Worm (Caenorhabditis elegans): ENCODE data around the gene B0353.1.

The B0353.1 gene

DNA sequence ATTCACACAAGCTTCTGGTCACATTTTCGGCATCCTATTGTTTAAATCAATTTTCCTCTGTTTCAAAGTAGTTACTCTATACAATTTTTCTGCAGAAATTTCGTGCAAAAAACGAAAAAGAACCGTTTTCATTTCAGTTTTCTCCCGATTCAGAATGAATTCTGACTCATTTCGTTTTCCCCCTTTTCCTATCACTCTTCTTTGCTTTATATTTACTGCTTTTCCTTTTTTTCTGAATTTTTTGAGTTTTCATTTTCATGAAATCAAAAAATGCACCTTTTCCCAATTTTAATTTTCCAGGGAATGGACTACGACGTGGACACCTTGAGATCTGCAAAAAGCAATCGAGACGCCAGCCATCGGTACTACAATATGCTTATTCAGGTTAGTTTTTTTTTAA is at the start of gene B0353.1:
TSS of gene B0353.1 (plus strand) at position 301 of the 400 bp plus-strand sequence.
- no peak for TF ChIP-seq ztf-3 (GFP tag; optimal IDR thresholded peaks at IDR 0.05)
- no peak for TF ChIP-seq nhr-90 (tag; optimal IDR thresholded peaks at IDR 0.05)
- TF ChIP-seq madf-6 (GFP tag; IDR thresholded peaks at IDR 0.05), result no peak
- TF ChIP-seq F57A8.1 (GFP tag; optimal IDR thresholded peaks at IDR 0.05), result no peak
- TF ChIP-seq repo-1 (tag; optimal IDR thresholded peaks at IDR 0.05), result no peak
- TF ChIP-seq lin-26 (GFP tag; IDR thresholded peaks at IDR 0.05), result no peak
- TF ChIP-seq nhr-27 (tag; optimal IDR thresholded peaks at IDR 0.05), result no peak
- no peak for TF ChIP-seq F10E7.11 (tag; optimal IDR thresholded peaks at IDR 0.05)

DNA sequence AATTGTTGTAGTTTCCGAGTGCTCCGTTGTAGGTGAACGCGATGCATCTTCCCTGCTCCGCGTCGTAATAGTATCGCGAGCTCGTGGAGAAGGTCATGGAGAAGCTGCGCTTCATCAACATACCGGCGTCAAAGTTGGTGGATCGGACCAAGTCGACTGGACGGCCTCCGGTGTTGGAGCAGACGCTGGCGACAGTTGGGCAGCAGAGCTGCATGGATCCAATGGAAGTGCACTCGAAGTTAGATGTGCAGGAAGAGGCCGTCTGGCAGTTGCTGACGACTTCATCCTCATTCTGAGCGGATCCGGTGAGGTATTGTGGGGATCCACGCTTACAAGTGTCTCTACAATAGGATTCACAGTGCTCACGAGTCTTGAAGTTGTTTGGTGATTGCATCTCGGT is 46.7 kb upstream of the B0353.1 start:
- no peak for TF ChIP-seq lin-54 (GFP tag; optimal IDR thresholded peaks at IDR 0.05)
- TF ChIP-seq nhr-27 (tag; optimal IDR thresholded peaks at IDR 0.05), result no peak
- TF ChIP-seq nfyb-1 (GFP tag; IDR thresholded peaks at IDR 0.05), result no peak
- TF ChIP-seq nhr-90 (tag; optimal IDR thresholded peaks at IDR 0.05), result no peak
- TF ChIP-seq zfh-2 (GFP tag; conservative IDR thresholded peaks at IDR 0.05), result peak; percentile 62
- no peak for TF ChIP-seq madf-8 (GFP tag; conservative IDR thresholded peaks at IDR 0.05)
- TF ChIP-seq ztf-3 (GFP tag; optimal IDR thresholded peaks at IDR 0.05), result no peak
- TF ChIP-seq cebp-2 (GFP tag; IDR thresholded peaks at IDR 0.05), result no peak
- TF ChIP-seq lin-40 (tag; optimal IDR thresholded peaks at IDR 0.05), result no peak
- no peak for TF ChIP-seq pha-4 (tag; optimal IDR thresholded peaks at IDR 0.05)
- no peak for TF ChIP-seq Y95B8A.8 (GFP tag; IDR thresholded peaks at IDR 0.05)
- no peak for TF ChIP-seq mel-28 (tag; optimal IDR thresholded peaks at IDR 0.05; ENCODE audit: borderline replicate concordance)
- no peak for TF ChIP-seq hlh-26 (GFP tag; conservative IDR thresholded peaks at IDR 0.05)
- no peak for TF ChIP-seq akir-1 (GFP tag; optimal IDR thresholded peaks at IDR 0.05)
- 0 out of 2 replicates have a peak, but pooled peaks have one; percentile 36 for TF ChIP-seq madf-3 (GFP tag; IDR thresholded peaks at IDR 0.05)
- no peak for TF ChIP-seq nfya-1 (tag; optimal IDR thresholded peaks at IDR 0.05; ENCODE audit: borderline replicate concordance, insufficient read depth)

DNA sequence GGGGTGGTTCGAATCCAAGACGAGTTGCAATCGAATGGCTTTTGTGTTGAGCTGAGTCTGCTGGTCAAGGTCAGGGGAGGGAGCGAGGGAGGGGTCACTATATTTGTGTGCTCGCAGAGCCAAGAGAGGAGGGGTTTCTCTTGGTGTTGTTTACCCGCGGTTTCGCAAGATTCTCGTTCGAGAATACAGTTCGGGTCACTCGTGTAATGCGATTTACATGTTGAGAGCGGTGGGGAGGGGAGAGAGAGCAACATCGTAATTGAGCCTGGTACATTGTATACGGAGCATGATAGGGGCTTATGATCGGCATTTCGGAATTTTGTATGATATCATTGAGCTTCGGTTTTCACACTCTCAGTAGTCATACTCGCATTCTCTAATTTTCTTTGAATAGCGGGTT is 43.6 kb upstream of the B0353.1 start, which contains the start of gene F30H5.3:
TSS of gene F30H5.3 (minus strand) at position 101 of the 400 bp plus-strand sequence.
- TF ChIP-seq madf-8 (GFP tag; conservative IDR thresholded peaks at IDR 0.05) (no peak), attf-6 (GFP tag; IDR thresholded peaks at IDR 0.05) (no peak), ceh-58 (GFP tag; IDR thresholded peaks at IDR 0.05) (0 out of 2 replicates have a peak, but pooled peaks have one; percentile 40), zfh-2 (GFP tag; conservative IDR thresholded peaks at IDR 0.05) (0 out of 2 replicates have a peak, but pooled peaks have one; percentile 24)

DNA sequence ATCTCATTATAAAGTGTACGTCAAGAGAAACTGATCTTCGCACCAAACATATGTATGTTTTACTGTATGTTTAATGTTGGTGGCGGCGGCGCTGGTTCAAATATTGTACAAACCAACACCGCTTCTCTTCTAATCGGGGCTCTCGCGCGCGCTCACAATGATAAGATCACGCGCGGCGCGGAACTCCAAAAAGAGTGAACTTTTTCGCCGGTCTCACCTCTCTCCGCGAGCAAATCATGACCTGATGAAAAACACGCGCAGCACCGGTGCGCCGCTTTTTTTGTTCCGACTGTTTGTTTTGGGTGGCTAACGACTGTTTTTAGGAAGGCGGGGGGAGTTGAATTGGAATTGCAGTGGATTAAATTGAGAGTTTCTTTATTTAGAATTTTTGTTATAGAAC is 42.4 kb upstream of the B0353.1 start:
- peak; percentile 66 for TF ChIP-seq zfh-2 (GFP tag; conservative IDR thresholded peaks at IDR 0.05)
- no peak for TF ChIP-seq repo-1 (tag; optimal IDR thresholded peaks at IDR 0.05)

DNA sequence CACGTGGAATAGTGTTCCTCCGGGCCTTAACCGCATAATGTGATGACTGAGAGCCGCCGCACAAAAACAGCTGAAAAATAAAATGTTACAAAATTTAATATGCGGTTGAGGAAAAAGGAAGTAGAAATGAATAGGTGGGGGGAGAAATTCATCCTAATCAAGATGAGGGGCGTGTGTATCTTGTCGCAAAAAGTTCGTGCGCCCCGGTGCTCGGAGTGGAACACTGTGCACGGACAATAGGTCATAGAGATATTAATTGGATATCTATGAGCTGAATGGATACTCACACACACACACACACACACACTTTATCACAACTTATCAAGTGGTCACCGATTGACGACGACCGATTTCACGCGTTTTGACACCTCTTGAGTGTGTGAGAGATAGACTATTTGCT is 31.8 kb upstream of the B0353.1 start, which contains the start of gene T22F7.3:
TSS of gene T22F7.3 (minus strand) at position 101 of the 400 bp plus-strand sequence.
- TF ChIP-seq Y79H2A.3 (GFP tag; conservative IDR thresholded peaks at IDR 0.05), result no peak
- TF ChIP-seq nfya-2 (GFP tag; IDR thresholded peaks at IDR 0.05), result no peak
- no peak for TF ChIP-seq dpl-1 (GFP tag; optimal IDR thresholded peaks at IDR 0.05)
- no peak for TF ChIP-seq B0035.1 (tag; optimal IDR thresholded peaks at IDR 0.05)
- no peak for TF ChIP-seq gei-17 (GFP tag; optimal IDR thresholded peaks at IDR 0.05)
- TF ChIP-seq D2030.7 (GFP tag; IDR thresholded peaks at IDR 0.05), result no peak
- no peak for TF ChIP-seq aptf-3 (GFP tag; IDR thresholded peaks at IDR 0.05)
- TF ChIP-seq K12H6.12 (tag; optimal IDR thresholded peaks at IDR 0.05), result no peak
- TF ChIP-seq hmg-20 (GFP tag; IDR thresholded peaks at IDR 0.05), result no peak

Data from whole organism, young adult.